Fruit fly (Drosophila melanogaster): ENCODE results near the gene CG42525.
A peak's percentile ranks its signal among the peaks of the same experiment; 100 is the strongest.

The CG42525 gene

dm6 chr3L:3178530-3179096, 10.9 kb downstream of the CG42525 start, which contains the start of the genes MnM and Girdin:
Gene MnM, minus strand, starts transcription at chr3L:3178580.
Gene Girdin, plus strand, starts transcription at chr3L:3178930.
- TF ChIP-seq Myc (optimal IDR thresholded peaks at IDR 0.05) (no peak), insv (optimal IDR thresholded peaks at IDR 0.05) (no peak), h (optimal IDR thresholded peaks at IDR 0.05) (no peak), ttk (optimal IDR thresholded peaks at IDR 0.05) (no peak), psq (optimal IDR thresholded peaks at IDR 0.05) (no peak), Sin3A (optimal IDR thresholded peaks at IDR 0.05) (no peak)

- TF ChIP-seq Myc (optimal IDR thresholded peaks at IDR 0.05): no peak
These were observed 11.7 kb downstream of the CG42525 start for dm6 chr3L:3177872-3178271.

DNA sequence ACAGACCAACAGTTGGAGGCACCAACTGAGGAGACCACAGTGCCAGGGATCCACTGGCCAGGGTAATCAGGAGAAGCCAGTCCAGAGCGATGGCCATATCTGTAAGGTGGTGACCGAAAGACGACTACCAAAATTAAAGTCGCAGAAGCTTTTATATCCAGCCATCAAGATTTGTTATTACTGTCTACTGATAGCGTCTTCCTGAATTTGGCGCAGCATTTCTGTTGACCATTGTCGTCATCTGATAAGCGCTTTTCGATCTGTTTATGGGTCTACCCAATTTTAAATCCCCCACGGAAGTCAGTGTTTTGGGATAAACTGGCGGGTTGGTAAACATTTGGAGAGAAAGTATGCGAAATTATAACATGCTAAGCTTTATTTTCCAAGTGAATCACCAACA, 17.1 kb downstream of the CG42525 start, which contains the start of gene CG14963:
Gene CG14963, minus strand, starts transcription at position 101 of the 400 bp plus-strand sequence.
- TF ChIP-seq psq (optimal IDR thresholded peaks at IDR 0.05) (no peak), Myc (optimal IDR thresholded peaks at IDR 0.05) (no peak), insv (optimal IDR thresholded peaks at IDR 0.05) (no peak), ttk (optimal IDR thresholded peaks at IDR 0.05) (no peak), Sin3A (optimal IDR thresholded peaks at IDR 0.05) (no peak), h (optimal IDR thresholded peaks at IDR 0.05) (no peak)

DNA sequence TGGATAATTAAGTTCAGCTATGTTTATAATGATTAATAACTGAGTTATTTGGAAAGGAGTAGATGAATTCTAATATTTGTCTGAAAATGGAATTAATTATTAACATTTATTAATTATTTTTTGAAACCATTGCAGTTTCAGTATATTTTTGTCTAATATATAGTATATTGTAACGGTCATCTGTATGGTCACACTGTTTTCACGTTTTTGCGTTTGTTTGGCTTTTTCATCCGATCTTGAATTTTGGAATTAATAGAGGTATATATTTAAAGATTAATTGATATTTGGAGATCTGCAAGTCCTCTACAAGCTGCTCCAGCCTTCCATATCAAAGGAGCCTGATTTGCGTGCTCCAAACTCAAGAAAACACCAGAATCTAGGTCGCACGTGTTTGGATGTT, 20.4 kb downstream of the CG42525 start, which contains the start of the genes CG32278 and CG32281:
Gene CG32278, plus strand, starts transcription at position 180 of the 400 bp plus-strand sequence.
Gene CG32281, plus strand, starts transcription at position 269 of the 400 bp plus-strand sequence.
- TF ChIP-seq ttk (optimal IDR thresholded peaks at IDR 0.05): no peak
- TF ChIP-seq Myc (optimal IDR thresholded peaks at IDR 0.05): no peak
- no peak for TF ChIP-seq psq (optimal IDR thresholded peaks at IDR 0.05)
- no peak for TF ChIP-seq h (optimal IDR thresholded peaks at IDR 0.05)
- TF ChIP-seq insv (optimal IDR thresholded peaks at IDR 0.05): no peak
- no peak for TF ChIP-seq Sin3A (optimal IDR thresholded peaks at IDR 0.05)

dm6 chr3L:3166200-3166695, 23.3 kb downstream of the CG42525 start, which contains the start of gene Asciz:
Gene Asciz, minus strand, starts transcription at chr3L:3166250.
- TF ChIP-seq Sin3A (optimal IDR thresholded peaks at IDR 0.05): no peak
- no peak for TF ChIP-seq ttk (optimal IDR thresholded peaks at IDR 0.05)
- TF ChIP-seq psq (optimal IDR thresholded peaks at IDR 0.05): no peak
- TF ChIP-seq Myc (optimal IDR thresholded peaks at IDR 0.05): no peak
- TF ChIP-seq insv (optimal IDR thresholded peaks at IDR 0.05): no peak

DNA sequence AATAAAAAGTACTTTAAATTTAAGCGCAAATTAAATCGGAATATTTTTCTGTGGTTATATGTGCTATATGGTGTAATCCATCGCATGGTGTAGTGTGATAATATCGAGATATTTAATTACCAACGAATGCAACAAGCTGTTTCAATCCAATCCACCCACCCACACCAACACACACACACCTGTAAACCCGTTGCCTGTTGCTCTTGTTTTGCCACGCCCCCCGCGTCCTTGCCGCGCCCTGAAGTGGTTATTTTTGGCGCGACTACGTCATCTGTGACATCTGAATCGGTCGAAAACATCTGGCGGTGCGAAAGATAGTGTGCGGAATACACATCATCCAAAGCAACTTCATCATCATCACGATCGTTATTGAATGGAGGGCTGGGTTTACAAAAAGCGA, 24.1 kb downstream of the CG42525 start:
- TF ChIP-seq Myc (optimal IDR thresholded peaks at IDR 0.05) (no peak), h (optimal IDR thresholded peaks at IDR 0.05) (no peak), Sin3A (optimal IDR thresholded peaks at IDR 0.05) (no peak), psq (optimal IDR thresholded peaks at IDR 0.05) (no peak), ttk (optimal IDR thresholded peaks at IDR 0.05) (no peak), insv (optimal IDR thresholded peaks at IDR 0.05) (no peak)

dm6 chr3L:3164951-3165350, 24.6 kb downstream of the CG42525 start, which contains the start of gene CG32280:
Gene CG32280, plus strand, starts transcription at chr3L:3165181.
- no peak for TF ChIP-seq ttk (optimal IDR thresholded peaks at IDR 0.05)
- no peak for TF ChIP-seq h (optimal IDR thresholded peaks at IDR 0.05)
- no peak for TF ChIP-seq psq (optimal IDR thresholded peaks at IDR 0.05)
- no peak for TF ChIP-seq Myc (optimal IDR thresholded peaks at IDR 0.05)

DNA sequence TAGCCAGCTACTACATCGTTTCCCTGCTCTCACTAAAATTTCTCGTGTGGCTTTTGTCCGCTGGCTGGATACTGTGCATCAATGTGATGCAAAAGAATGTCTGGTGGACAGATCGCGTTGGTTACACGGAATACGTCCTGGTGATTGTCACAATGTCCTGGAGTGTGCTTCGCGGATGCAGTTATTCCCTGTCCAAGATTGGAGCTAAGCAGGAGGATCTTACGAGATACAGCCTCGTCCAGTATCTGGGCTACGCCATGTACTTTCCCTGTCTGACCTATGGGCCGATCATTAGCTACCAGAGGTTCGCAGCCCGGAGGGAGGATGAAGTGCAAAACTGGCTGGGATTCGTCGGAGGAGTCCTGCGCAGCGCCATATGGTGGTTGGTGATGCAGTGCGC, 27.0 kb downstream of the CG42525 start:
- no peak for TF ChIP-seq Myc (optimal IDR thresholded peaks at IDR 0.05)
- TF ChIP-seq ttk (optimal IDR thresholded peaks at IDR 0.05): peak; percentile 95

DNA sequence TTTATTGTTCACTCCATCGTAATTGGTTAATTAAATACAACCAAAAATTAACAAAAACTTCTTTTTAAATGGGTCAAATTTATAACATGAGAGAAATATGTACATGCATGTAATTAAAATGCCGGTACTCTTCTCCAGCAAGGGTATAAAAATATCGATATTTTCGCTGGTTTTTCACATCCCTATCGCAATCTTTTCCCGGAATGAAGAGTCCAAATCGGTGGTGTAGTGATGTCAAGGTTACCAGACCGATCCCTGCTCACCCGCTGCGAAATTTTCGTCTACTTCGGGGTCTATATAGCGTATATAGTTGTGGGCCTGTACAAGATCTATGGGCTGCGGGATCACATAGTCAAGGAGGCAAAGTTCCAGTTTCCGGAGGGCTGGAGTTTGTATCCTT, 27.6 kb downstream of the CG42525 start, which contains the start of gene rasp:
Gene rasp, plus strand, starts transcription at position 213 of the 400 bp plus-strand sequence.
- no peak for TF ChIP-seq insv (optimal IDR thresholded peaks at IDR 0.05)

- TF ChIP-seq h (optimal IDR thresholded peaks at IDR 0.05) (peak; percentile 37), insv (optimal IDR thresholded peaks at IDR 0.05) (no peak)
These were observed 30.0 kb downstream of the CG42525 start, which contains the start of the genes ND-30 and CG15812 for dm6 chr3L:3159309-3160194. Gene ND-30, minus strand, starts transcription at chr3L:3159578. Gene CG15812, plus strand, starts transcription at chr3L:3159991.

dm6 chr3L:3157651-3158050, 31.9 kb downstream of the CG42525 start:
- TF ChIP-seq ttk (optimal IDR thresholded peaks at IDR 0.05): no peak
- no peak for TF ChIP-seq psq (optimal IDR thresholded peaks at IDR 0.05)
- no peak for TF ChIP-seq h (optimal IDR thresholded peaks at IDR 0.05)
- TF ChIP-seq Myc (optimal IDR thresholded peaks at IDR 0.05): no peak
- no peak for TF ChIP-seq Sin3A (optimal IDR thresholded peaks at IDR 0.05)
- TF ChIP-seq insv (optimal IDR thresholded peaks at IDR 0.05): no peak

DNA sequence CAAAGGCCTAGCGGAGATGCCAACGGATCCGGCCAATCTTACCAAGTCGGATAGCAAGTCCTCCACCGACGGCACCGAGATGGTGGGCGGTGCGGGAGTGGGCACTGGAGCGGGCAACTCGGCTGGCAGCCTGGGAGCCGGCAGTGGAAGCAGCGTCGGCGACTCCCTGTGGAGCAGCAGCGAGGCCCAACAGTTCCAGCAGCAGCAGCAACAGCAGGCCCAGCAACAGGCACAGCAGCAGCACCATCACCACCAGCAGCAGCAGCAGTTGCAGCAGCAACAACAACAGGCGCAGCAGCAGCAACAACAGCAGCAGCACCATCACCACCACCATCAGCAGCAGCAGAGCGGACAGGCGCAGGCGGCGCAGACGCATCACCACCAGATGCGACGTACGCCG, 39.2 kb downstream of the CG42525 start:
- TF ChIP-seq psq (optimal IDR thresholded peaks at IDR 0.05): no peak
- TF ChIP-seq ttk (optimal IDR thresholded peaks at IDR 0.05): no peak
- TF ChIP-seq Myc (optimal IDR thresholded peaks at IDR 0.05): no peak
- no peak for TF ChIP-seq h (optimal IDR thresholded peaks at IDR 0.05)
- no peak for TF ChIP-seq insv (optimal IDR thresholded peaks at IDR 0.05)
- TF ChIP-seq Sin3A (optimal IDR thresholded peaks at IDR 0.05): no peak

All from Kc167 (cell line).